Worm (Caenorhabditis elegans) whole organism, L4/young adult: ENCODE measurements around the gene srlf-4.

Experiments used
- W03F9.2 ChIP-seq: fragments of 150-350 bp; optimal IDR thresholded peaks from 2 replicates; lab custom pipeline; 2014; ENCODE audit warnings: missing biosample characterization, missing genetic modification characterization
- dao-5 ChIP-seq: sonication (generic microtip); optimal IDR thresholded peaks from 2 replicates; lab custom pipeline; 2016; ENCODE audit warnings: missing genotype, missing genetic modification characterization, moderate library complexity, missing compliant biosample characterization
- him-1 ChIP-seq: sonication (generic microtip); optimal IDR thresholded peaks from 2 replicates; lab custom pipeline; 2016; ENCODE audit warnings: missing genotype, missing genetic modification reagents, missing genetic modification characterization, missing compliant biosample characterization

DNA sequence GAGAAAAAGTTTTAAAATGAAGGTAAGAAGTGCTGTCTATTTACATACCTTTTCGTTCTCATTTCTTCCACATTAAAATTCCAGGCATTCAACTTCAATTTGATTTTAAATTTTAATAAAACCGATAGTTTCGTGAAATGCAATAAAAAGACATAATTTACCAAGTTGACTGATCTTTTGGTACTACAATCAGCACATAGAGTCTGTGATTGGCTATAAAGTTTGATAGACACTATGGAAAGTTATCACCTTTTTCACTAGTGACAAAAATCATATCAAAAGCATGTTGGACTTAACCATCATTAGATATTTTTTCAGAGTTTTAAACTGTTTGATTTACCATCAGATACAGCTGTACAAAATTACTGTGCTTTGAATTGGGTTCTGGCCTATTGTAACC, 8.8 kb downstream of the srlf-4 start, which contains the start of gene srz-15:
- TF ChIP-seq dao-5 (tag; lab: Kevin White, UChicago) (no peak), him-1 (tag; lab: Kevin White, UChicago) (no peak), W03F9.2 (tag; lab: Kevin White, UChicago) (no peak)
